Worm (Caenorhabditis elegans) whole organism, mixed stage, embryonic: Measurements from ENCODE around the gene Y45F10C.4.
"Not testable (repeated sequence)": the region's sequence is repeated elsewhere in the genome, so short reads cannot be mapped to it uniquely, and the experiment has no call there.

Experiments
- M03D4.4 ChIP-seq: sonication (generic microtip); optimal IDR thresholded peaks from 2 replicates; lab custom pipeline; 2017; ENCODE audit warnings: mild to moderate bottlenecking, missing genetic modification characterization, missing compliant biosample characterization
- blmp-1 ChIP-seq: fragments of 150-350 bp; optimal IDR thresholded peaks from 2 replicates; lab custom pipeline; 2014; ENCODE audit warnings: missing biosample characterization, missing genetic modification characterization
- lin-13 ChIP-seq: fragments of 150-350 bp; optimal IDR thresholded peaks from 2 replicates; lab custom pipeline; 2014; ENCODE audit warnings: missing biosample characterization, missing genetic modification characterization
- lin-32 ChIP-seq: fragments of 200-800 bp; sonication (Bioruptor generic); optimal IDR thresholded peaks from 2 replicates; lab custom pipeline; 2018; ENCODE audit warnings: mild to moderate bottlenecking, missing genetic modification characterization, missing compliant biosample characterization
- lsy-2 ChIP-seq: fragments of 150-350 bp; optimal IDR thresholded peaks from 2 replicates; lab custom pipeline; 2014; ENCODE audit warnings: missing biosample characterization, missing genetic modification characterization
- mab-5 ChIP-seq: fragments of 150-350 bp; optimal IDR thresholded peaks from 2 replicates; lab custom pipeline; 2014; ENCODE audit warnings: missing biosample characterization, missing genetic modification characterization
- mls-2 ChIP-seq: sonication (generic microtip); optimal IDR thresholded peaks from 2 replicates; lab custom pipeline; 2016; ENCODE audit warnings: mild to moderate bottlenecking, missing genetic modification characterization, moderate library complexity, missing compliant biosample characterization
- nhr-12 ChIP-seq: fragments of 150-350 bp; optimal IDR thresholded peaks from 2 replicates; lab custom pipeline; 2014; ENCODE audit warnings: missing biosample characterization, missing genetic modification characterization
- nhr-237 ChIP-seq: fragments of 150-350 bp; optimal IDR thresholded peaks from 2 replicates; lab custom pipeline; 2014; ENCODE audit warnings: missing biosample characterization, missing genetic modification characterization
- nhr-76 ChIP-seq: sonication (generic microtip); optimal IDR thresholded peaks from 2 replicates; lab custom pipeline; 2017; ENCODE audit warnings: missing biosample characterization, missing genetic modification characterization
- snpc-4 ChIP-seq: fragments of 150-350 bp; optimal IDR thresholded peaks from 2 replicates; lab custom pipeline; 2014; ENCODE audit warnings: missing biosample characterization, missing genetic modification characterization
- unc-39 ChIP-seq: fragments of 150-350 bp; optimal IDR thresholded peaks from 2 replicates; lab custom pipeline; 2014; ENCODE audit warnings: missing biosample characterization, missing genetic modification characterization
- unc-62 ChIP-seq: fragments of 150-350 bp; optimal IDR thresholded peaks from 2 replicates; lab custom pipeline; 2014; ENCODE audit warnings: missing biosample characterization, missing genetic modification reagents, missing genetic modification characterization
- zip-8 ChIP-seq: fragments of 150-350 bp; optimal IDR thresholded peaks from 2 replicates; lab custom pipeline; 2014; ENCODE audit warnings: missing biosample characterization, missing genetic modification characterization

DNA sequence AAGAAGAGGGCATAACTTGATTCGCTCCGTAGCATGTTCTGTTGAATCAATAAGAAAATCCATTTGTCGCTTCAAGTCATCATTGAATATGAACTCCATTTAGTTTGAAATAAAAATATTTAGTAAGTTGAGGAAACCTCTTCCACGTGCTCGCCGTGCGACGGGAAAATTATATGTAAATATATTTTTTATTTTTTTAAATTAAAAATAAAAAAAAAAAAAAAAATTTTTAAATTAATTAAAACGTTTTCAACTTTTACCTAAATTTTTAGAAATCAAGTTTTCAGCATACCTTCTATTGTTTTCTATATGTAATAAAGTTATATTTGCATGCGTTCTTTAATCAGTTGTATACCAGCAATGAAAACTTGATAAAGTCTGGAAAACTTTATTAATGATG, 4.5 kb downstream of the Y45F10C.4 start, which contains the start of gene Y45F10C.1:
- not testable (repeated sequence) for TF ChIP-seq lin-32 (GFP tag; lab: Kevin White, UChicago); lsy-2 (tag; lab: Kevin White, UChicago); mab-5 (tag; lab: Kevin White, UChicago); nhr-76; blmp-1 (tag; lab: Kevin White, UChicago); unc-39 (tag; lab: Kevin White, UChicago); zip-8 (tag; lab: Kevin White, UChicago); unc-62; mls-2; snpc-4 (tag; lab: Kevin White, UChicago); nhr-237 (tag; lab: Kevin White, UChicago); lin-13 (tag; lab: Kevin White, UChicago); M03D4.4; nhr-12 (tag; lab: Kevin White, UChicago)
